Fruit fly (Drosophila melanogaster): ENCODE results near the gene CG7246.

- TF ChIP-seq CG8478 (optimal IDR thresholded peaks at IDR 0.05) (no peak), CTCF (optimal IDR thresholded peaks at IDR 0.05) (no peak)
These were observed at the start of gene CG7246, which contains the start of gene HP1b for dm6 chrX:9080962-9081361.
